Worm (Caenorhabditis elegans) whole organism, L4/young adult: ENCODE measurements around the gene srh-275.

Experiments used
- W03F9.2 ChIP-seq: fragments of 150-350 bp; optimal IDR thresholded peaks from 2 replicates; lab custom pipeline; 2014; ENCODE audit warnings: missing biosample characterization, missing genetic modification characterization
- him-1 ChIP-seq: sonication (generic microtip); optimal IDR thresholded peaks from 2 replicates; lab custom pipeline; 2016; ENCODE audit warnings: missing genotype, missing genetic modification reagents, missing genetic modification characterization, missing compliant biosample characterization

DNA sequence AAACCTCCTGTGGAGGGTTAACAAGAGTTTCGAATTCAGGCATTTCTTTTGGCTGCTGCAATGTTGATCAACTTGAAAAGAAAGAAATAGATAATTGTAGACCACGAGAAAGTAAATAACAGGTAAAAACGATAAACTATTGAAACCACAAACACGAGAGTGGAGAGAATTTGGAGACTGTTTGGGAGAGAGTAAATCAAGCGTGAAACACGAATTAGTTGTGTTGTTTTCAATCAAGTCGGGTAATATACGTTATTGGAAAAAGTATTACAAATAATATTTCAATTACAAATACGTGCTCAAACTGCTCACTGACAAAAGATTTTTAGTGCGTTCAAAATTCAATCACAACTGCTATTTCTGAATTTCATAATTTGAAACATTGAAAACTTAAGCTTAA is 28.2 kb downstream of the srh-275 start, which contains the start of gene C03G6.17:
- TF ChIP-seq him-1 (tag; lab: Kevin White, UChicago): no peak
- no peak for TF ChIP-seq W03F9.2 (tag; lab: Kevin White, UChicago)
